Fruit fly (Drosophila melanogaster): ENCODE measurements around the gene CG34176.

The CG34176 gene

dm6 chr2L:4021608-4022342, 17.9 kb downstream of the CG34176 start:
- TF ChIP-seq pan (optimal IDR thresholded peaks at IDR 0.05) (no peak), Dll (optimal IDR thresholded peaks at IDR 0.05) (no peak), usp (GFP tag; optimal IDR thresholded peaks at IDR 0.05) (no peak), EcR (GFP tag; optimal IDR thresholded peaks at IDR 0.05) (no peak), psq (optimal IDR thresholded peaks at IDR 0.05) (no peak), CG8478 (optimal IDR thresholded peaks at IDR 0.05) (no peak)

- TF ChIP-seq usp (GFP tag; optimal IDR thresholded peaks at IDR 0.05) (no peak), EcR (GFP tag; optimal IDR thresholded peaks at IDR 0.05) (no peak), Dll (optimal IDR thresholded peaks at IDR 0.05) (no peak), CG8478 (optimal IDR thresholded peaks at IDR 0.05) (no peak), psq (optimal IDR thresholded peaks at IDR 0.05) (no peak), pan (optimal IDR thresholded peaks at IDR 0.05) (no peak)
These were observed 19.5 kb downstream of the CG34176 start for dm6 chr2L:4023312-4023926.

- TF ChIP-seq CG8478 (optimal IDR thresholded peaks at IDR 0.05) (no peak), EcR (GFP tag; optimal IDR thresholded peaks at IDR 0.05) (no peak), pan (optimal IDR thresholded peaks at IDR 0.05) (no peak), usp (GFP tag; optimal IDR thresholded peaks at IDR 0.05) (no peak), Dll (optimal IDR thresholded peaks at IDR 0.05) (no peak), psq (optimal IDR thresholded peaks at IDR 0.05) (no peak)
These were observed 21.2 kb downstream of the CG34176 start for dm6 chr2L:4025077-4025476.

dm6 chr2L:4028026-4028425, 24.1 kb downstream of the CG34176 start:
- TF ChIP-seq usp (GFP tag; optimal IDR thresholded peaks at IDR 0.05) = no peak
- TF ChIP-seq pan (optimal IDR thresholded peaks at IDR 0.05) = no peak
- no peak for TF ChIP-seq EcR (GFP tag; optimal IDR thresholded peaks at IDR 0.05)
- no peak for TF ChIP-seq CG8478 (optimal IDR thresholded peaks at IDR 0.05)
- no peak for TF ChIP-seq Dll (optimal IDR thresholded peaks at IDR 0.05)
- no peak for TF ChIP-seq psq (optimal IDR thresholded peaks at IDR 0.05)

- TF ChIP-seq Dll (optimal IDR thresholded peaks at IDR 0.05) = no peak
- TF ChIP-seq pan (optimal IDR thresholded peaks at IDR 0.05) = no peak
- TF ChIP-seq EcR (GFP tag; optimal IDR thresholded peaks at IDR 0.05) = no peak
- TF ChIP-seq psq (optimal IDR thresholded peaks at IDR 0.05) = no peak
- TF ChIP-seq CG8478 (optimal IDR thresholded peaks at IDR 0.05) = no peak
These were observed 24.8 kb downstream of the CG34176 start for dm6 chr2L:4028697-4029096.

dm6 chr2L:4030236-4030943, 26.5 kb downstream of the CG34176 start:
- TF ChIP-seq pan (optimal IDR thresholded peaks at IDR 0.05) (peak; percentile 65), EcR (GFP tag; optimal IDR thresholded peaks at IDR 0.05) (no peak), usp (GFP tag; optimal IDR thresholded peaks at IDR 0.05) (no peak), CG8478 (optimal IDR thresholded peaks at IDR 0.05) (no peak)

- TF ChIP-seq usp (GFP tag; optimal IDR thresholded peaks at IDR 0.05) = no peak
- no peak for TF ChIP-seq pan (optimal IDR thresholded peaks at IDR 0.05)
- TF ChIP-seq psq (optimal IDR thresholded peaks at IDR 0.05) = no peak
- no peak for TF ChIP-seq Dll (optimal IDR thresholded peaks at IDR 0.05)
- peak; percentile 34 for TF ChIP-seq CG8478 (optimal IDR thresholded peaks at IDR 0.05)
- no peak for TF ChIP-seq EcR (GFP tag; optimal IDR thresholded peaks at IDR 0.05)
These were observed 27.6 kb downstream of the CG34176 start, which contains the start of gene ed for dm6 chr2L:4031203-4032096. Gene ed (plus strand): TSS chr2L:4031377.

- TF ChIP-seq EcR (GFP tag; optimal IDR thresholded peaks at IDR 0.05) (no peak), CG8478 (optimal IDR thresholded peaks at IDR 0.05) (no peak), pan (optimal IDR thresholded peaks at IDR 0.05) (no peak), psq (optimal IDR thresholded peaks at IDR 0.05) (no peak), Dll (optimal IDR thresholded peaks at IDR 0.05) (no peak), usp (GFP tag; optimal IDR thresholded peaks at IDR 0.05) (no peak)
These were observed 30.4 kb downstream of the CG34176 start for dm6 chr2L:4034300-4034699.

- TF ChIP-seq Dll (optimal IDR thresholded peaks at IDR 0.05) (no peak), usp (GFP tag; optimal IDR thresholded peaks at IDR 0.05) (no peak), pan (optimal IDR thresholded peaks at IDR 0.05) (no peak), CG8478 (optimal IDR thresholded peaks at IDR 0.05) (no peak), EcR (GFP tag; optimal IDR thresholded peaks at IDR 0.05) (no peak), psq (optimal IDR thresholded peaks at IDR 0.05) (no peak)
These were observed 32.4 kb downstream of the CG34176 start for dm6 chr2L:4036306-4036705.

dm6 chr2L:4037015-4037414, 33.1 kb downstream of the CG34176 start:
- no peak for TF ChIP-seq psq (optimal IDR thresholded peaks at IDR 0.05)

- TF ChIP-seq EcR (GFP tag; optimal IDR thresholded peaks at IDR 0.05) (no peak), Dll (optimal IDR thresholded peaks at IDR 0.05) (no peak), pan (optimal IDR thresholded peaks at IDR 0.05) (no peak), usp (GFP tag; optimal IDR thresholded peaks at IDR 0.05) (no peak), CG8478 (optimal IDR thresholded peaks at IDR 0.05) (no peak), psq (optimal IDR thresholded peaks at IDR 0.05) (no peak)
These were observed 34.3 kb downstream of the CG34176 start for dm6 chr2L:4038073-4038699.

Measured in whole organism.